Fruit fly (Drosophila melanogaster) S2 (cell line): ENCODE measurements around the gene CG10431.

Experiments
- CG8478 ChIP-seq: fragments of >200 bp; optimal IDR thresholded peaks from 2 replicates; lab custom pipeline; 2018
- CTCF ChIP-seq, 2 experiments: fragments of >200 bp; optimal IDR thresholded peaks; 2 replicates each; lab custom pipeline; 2018

dm6 chr2L:18957142-18957674, 17.3 kb upstream of the CG10431 start, which contains the start of gene Bhmt:
- no peak for TF ChIP-seq CG8478 (lab: Kevin White, UChicago)
- no peak for TF ChIP-seq CTCF (optimal IDR thresholded peaks at IDR 0.05; lab: Kevin White, UChicago)
